Worm (Caenorhabditis elegans) whole organism, L3 larva: ENCODE results near the gene ser-2.

Source experiments
- ZK546.5 ChIP-seq: sonication (generic microtip); optimal IDR thresholded peaks from 2 replicates; lab custom pipeline; 2017; ENCODE audit warnings: missing biosample characterization, missing genetic modification characterization
- ceh-16 ChIP-seq: sonication (generic microtip); optimal IDR thresholded peaks from 2 replicates; lab custom pipeline; 2017; ENCODE audit warnings: missing biosample characterization, missing genetic modification characterization
- egl-5 ChIP-seq: fragments of 150-350 bp; optimal IDR thresholded peaks from 2 replicates; lab custom pipeline; 2017; ENCODE audit warnings: missing biosample characterization, missing genetic modification reagents, missing genetic modification characterization, inconsistent platforms
- elt-1 ChIP-seq: fragments of 150-350 bp; optimal IDR thresholded peaks from 2 replicates; lab custom pipeline; 2014; ENCODE audit warnings: missing biosample characterization, missing genetic modification characterization
- elt-2 ChIP-seq: sonication (generic microtip); optimal IDR thresholded peaks from 2 replicates; lab custom pipeline; 2016; ENCODE audit warnings: missing genetic modification reagents, mild to moderate bottlenecking, missing genetic modification characterization, missing compliant biosample characterization
- elt-3 ChIP-seq, 3 experiments: fragments of 150-350 bp in 1 of 3; sonication (generic microtip) in 2 of 3; optimal IDR thresholded peaks; 2 replicates in 2 of 3; 4 replicates in 1 of 3; lab custom pipeline; 2014 to 2017; ENCODE audit warnings: missing biosample characterization in 3 of 3, missing genetic modification characterization in 3 of 3
- eor-1 ChIP-seq, 2 experiments: fragments of 150-350 bp; optimal IDR thresholded peaks; 2 replicates each; lab custom pipeline; 2014 to 2018; ENCODE audit warnings: missing biosample characterization in 2 of 2, missing genetic modification characterization in 2 of 2
- fos-1 ChIP-seq: fragments of 150-350 bp; optimal IDR thresholded peaks from 2 replicates; lab custom pipeline; 2014; ENCODE audit warnings: missing biosample characterization, missing genetic modification characterization
- lin-15B ChIP-seq: fragments of 150-350 bp; optimal IDR thresholded peaks from 2 replicates; lab custom pipeline; 2014; ENCODE audit warnings: missing biosample characterization, missing genetic modification characterization
- lsy-12 ChIP-seq: sonication (generic microtip); optimal IDR thresholded peaks from 2 replicates; lab custom pipeline; 2016; ENCODE audit warnings: mild to moderate bottlenecking, missing genetic modification characterization, missing compliant biosample characterization
- nhr-11 ChIP-seq: fragments of 150-350 bp; optimal IDR thresholded peaks from 2 replicates; lab custom pipeline; 2014; ENCODE audit warnings: missing biosample characterization, missing genetic modification characterization
- nhr-12 ChIP-seq: fragments of 150-350 bp; optimal IDR thresholded peaks from 2 replicates; lab custom pipeline; 2014; ENCODE audit warnings: missing biosample characterization, missing genetic modification characterization
- nhr-25 ChIP-seq: sonication (generic microtip); optimal IDR thresholded peaks from 2 replicates; lab custom pipeline; 2017; ENCODE audit warnings: missing biosample characterization, missing genetic modification characterization
- unc-39 ChIP-seq: sonication (generic microtip); optimal IDR thresholded peaks from 4 replicates; lab custom pipeline; 2017; ENCODE audit warnings: missing biosample characterization, missing genetic modification characterization
- zag-1 ChIP-seq: fragments of 150-350 bp; optimal IDR thresholded peaks from 2 replicates; lab custom pipeline; 2014; ENCODE audit warnings: missing biosample characterization, missing genetic modification characterization

ser-2 gene

DNA sequence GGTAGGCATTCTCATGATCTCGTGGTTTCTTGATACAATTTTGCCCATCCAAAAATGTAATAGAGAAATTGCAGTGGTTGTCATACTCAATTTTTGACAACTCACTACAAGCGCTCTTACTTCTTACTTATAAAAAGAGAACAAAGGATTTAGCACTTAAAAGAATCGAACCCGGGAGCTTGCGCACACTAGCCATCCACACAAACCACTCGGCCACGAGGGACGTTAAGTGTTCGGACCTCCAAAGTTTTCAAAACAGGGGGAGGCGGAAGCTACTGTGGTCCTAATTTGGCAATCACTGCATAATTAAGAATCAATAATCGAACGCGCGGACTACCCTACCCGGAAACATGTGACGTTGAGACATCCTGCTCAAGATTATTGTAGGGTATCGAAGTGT, 60.0 kb downstream of the ser-2 start:
- TF ChIP-seq lsy-12 (tag; lab: Kevin White, UChicago) (no peak), lin-15B (tag; lab: Kevin White, UChicago) (no peak), ZK546.5 (tag; lab: Kevin White, UChicago) (no peak), elt-2 (tag; lab: Kevin White, UChicago) (no peak), ceh-16 (tag; lab: Kevin White, UChicago) (no peak), elt-3 (tag; optimal IDR thresholded peaks at IDR 0.05; lab: Kevin White, UChicago) (no peak), eor-1 (tag; optimal IDR thresholded peaks at IDR 0.05; lab: Kevin White, UChicago) (no peak), elt-1 (tag; lab: Kevin White, UChicago) (no peak), nhr-11 (tag; lab: Kevin White, UChicago) (no peak), egl-5 (tag; lab: Kevin White, UChicago) (no peak), nhr-12 (tag; lab: Kevin White, UChicago) (no peak), nhr-25 (tag; lab: Kevin White, UChicago) (no peak), unc-39 (no peak)

- no peak for TF ChIP-seq zag-1 (tag; lab: Kevin White, UChicago)
- no peak for TF ChIP-seq fos-1 (tag; lab: Kevin White, UChicago)
- peak; percentile 19 for TF ChIP-seq elt-2 (tag; lab: Kevin White, UChicago)
Measured at ce11 chrX:15241169-15241568, 61.6 kb downstream of the ser-2 start.
